Worm (Caenorhabditis elegans) whole organism, young adult: ENCODE measurements around the gene ZK666.2.
A peak's percentile ranks its signal among the peaks of the same experiment; 100 is the strongest.

Experiments
- B0035.1 ChIP-seq: sonication (generic microtip); optimal IDR thresholded peaks from 2 replicates; lab custom pipeline; 2016; ENCODE audit warnings: missing genetic modification characterization, mild to moderate bottlenecking, missing compliant biosample characterization, missing genotype, missing genetic modification reagents
- F10E7.11 ChIP-seq: sonication (generic microtip); optimal IDR thresholded peaks from 2 replicates; lab custom pipeline; 2017; ENCODE audit warnings: mild to moderate bottlenecking, missing genetic modification characterization, moderate library complexity, missing compliant biosample characterization
- F57A8.1 ChIP-seq: fragments of 200-800 bp; sonication (Bioruptor generic); optimal IDR thresholded peaks from 2 replicates; lab custom pipeline; 2018; ENCODE audit warnings: mild to moderate bottlenecking, missing genetic modification characterization, moderate library complexity, missing compliant biosample characterization
- T07F8.4 ChIP-seq: sonication (generic microtip); optimal IDR thresholded peaks from 2 replicates; lab custom pipeline; 2016; ENCODE audit warnings: mild to moderate bottlenecking, missing genetic modification characterization, moderate library complexity, missing compliant biosample characterization
- Y53G8AR.9 ChIP-seq: fragments of 200-800 bp; sonication (Bioruptor generic); conservative IDR thresholded peaks from 2 replicates; pipeline ENCODE4 v1.3.6; 2022; ENCODE audit warnings: missing genetic modification reagents, missing genetic modification characterization, missing compliant biosample characterization
- Y67H2A.10 ChIP-seq: fragments of 200-800 bp; sonication (Bioruptor generic); conservative IDR thresholded peaks from 2 replicates; pipeline ENCODE4 v1.3.6; 2022; ENCODE audit warnings: missing genetic modification reagents, missing genetic modification characterization, missing compliant biosample characterization
- akir-1 ChIP-seq: fragments of 200-800 bp; sonication (Bioruptor generic); optimal IDR thresholded peaks from 2 replicates; lab custom pipeline; 2018; ENCODE audit warnings: mild to moderate bottlenecking, missing genetic modification characterization, moderate library complexity, missing compliant biosample characterization
- attf-3 ChIP-seq: fragments of 200-800 bp; sonication (Bioruptor generic); conservative IDR thresholded peaks from 2 replicates; pipeline ENCODE4 v1.3.6; 2022; ENCODE audit warnings: missing genetic modification reagents, missing genetic modification characterization, missing compliant biosample characterization
- attf-6 ChIP-seq: fragments of 200-800 bp; sonication (Bioruptor generic); IDR thresholded peaks from 2 replicates; pipeline ENCODE4 v1.3.6; 2022; ENCODE audit warnings: missing genetic modification reagents, missing genetic modification characterization, missing compliant biosample characterization
- ccch-3 ChIP-seq: fragments of 200-800 bp; sonication (Bioruptor generic); optimal IDR thresholded peaks from 2 replicates; lab custom pipeline; 2018; ENCODE audit warnings: mild to moderate bottlenecking, missing genetic modification characterization, missing compliant biosample characterization
- cebp-1 ChIP-seq, 2 experiments: fragments of 200-800 bp in 1 of 2; sonication (Bioruptor generic) in 1 of 2; sonication (generic microtip) in 1 of 2; IDR thresholded peaks in 1 of 2; optimal IDR thresholded peaks in 1 of 2; 2 replicates each; pipeline versions ENCODE4 v1.3.6 to Lab custom; 2017 to 2022; ENCODE audit warnings: missing compliant biosample characterization in 2 of 2, missing genetic modification characterization in 2 of 2, mild to moderate bottlenecking in 1 of 2, missing genetic modification reagents in 1 of 2, moderate library complexity in 1 of 2
- cebp-2 ChIP-seq: fragments of 200-800 bp; sonication (Bioruptor generic); IDR thresholded peaks from 2 replicates; pipeline ENCODE4 v1.3.6; 2022; ENCODE audit warnings: missing genetic modification characterization, missing compliant biosample characterization
- ceh-100 ChIP-seq: fragments of 200-800 bp; sonication (Bioruptor generic); IDR thresholded peaks from 2 replicates; pipeline ENCODE4 v1.3.6; 2022; ENCODE audit warnings: missing genetic modification reagents, missing genetic modification characterization, missing compliant biosample characterization
- ceh-27 ChIP-seq: fragments of 200-800 bp; sonication (Bioruptor generic); optimal IDR thresholded peaks from 2 replicates; lab custom pipeline; 2018; ENCODE audit warnings: mild to moderate bottlenecking, missing genetic modification characterization, moderate library complexity, missing compliant biosample characterization
- ceh-40 ChIP-seq: fragments of 200-800 bp; sonication (Bioruptor generic); IDR thresholded peaks from 2 replicates; pipeline ENCODE4 v1.3.6; 2022; ENCODE audit warnings: missing genetic modification characterization, missing compliant biosample characterization
- chd-7 ChIP-seq: sonication (generic microtip); optimal IDR thresholded peaks from 2 replicates; lab custom pipeline; 2016; ENCODE audit warnings: mild to moderate bottlenecking, missing genetic modification characterization, moderate library complexity, missing compliant biosample characterization
- die-1 ChIP-seq: sonication (generic microtip); optimal IDR thresholded peaks from 2 replicates; lab custom pipeline; 2016; ENCODE audit warnings: missing genotype, mild to moderate bottlenecking, missing genetic modification characterization, missing compliant biosample characterization
- dox-1 ChIP-seq: fragments of 200-800 bp; sonication (Bioruptor generic); IDR thresholded peaks from 2 replicates; pipeline ENCODE4 v1.3.6; 2022; ENCODE audit warnings: missing genetic modification reagents, missing genetic modification characterization, missing compliant biosample characterization
- egl-18 ChIP-seq: fragments of 200-800 bp; sonication (Bioruptor generic); IDR thresholded peaks from 2 replicates; pipeline ENCODE4 v1.3.6; 2022; ENCODE audit warnings: missing genetic modification reagents, missing genetic modification characterization, missing compliant biosample characterization
- egl-44 ChIP-seq: fragments of 200-800 bp; sonication (Bioruptor generic); IDR thresholded peaks from 2 replicates; pipeline ENCODE4 v1.3.6; 2022; ENCODE audit warnings: missing genetic modification reagents, missing genetic modification characterization, missing compliant biosample characterization
- egrh-3 ChIP-seq: fragments of 200-800 bp; sonication (Bioruptor generic); IDR thresholded peaks from 2 replicates; pipeline ENCODE4 v1.3.6; 2022; ENCODE audit warnings: missing genetic modification reagents, missing genetic modification characterization, missing compliant biosample characterization
- fkh-3 ChIP-seq: sonication (generic microtip); optimal IDR thresholded peaks from 2 replicates; lab custom pipeline; 2016; ENCODE audit warnings: mild to moderate bottlenecking, missing genetic modification characterization, missing compliant biosample characterization
- hrde-1 ChIP-seq: sonication (generic microtip); optimal IDR thresholded peaks from 2 replicates; lab custom pipeline; 2016; ENCODE audit warnings: missing genetic modification characterization, mild to moderate bottlenecking, missing compliant biosample characterization, moderate library complexity, missing genotype, missing genetic modification reagents, borderline replicate concordance
- hsf-1 ChIP-seq: fragments of 200-800 bp; sonication (Bioruptor generic); IDR thresholded peaks from 2 replicates; pipeline ENCODE4 v1.3.6; 2022; ENCODE audit warnings: missing genetic modification reagents, missing genetic modification characterization, missing compliant biosample characterization
- lag-1 ChIP-seq: fragments of 200-800 bp; sonication (Bioruptor generic); IDR thresholded peaks from 2 replicates; pipeline ENCODE4 v1.3.6; 2022; ENCODE audit warnings: missing genetic modification reagents, missing genetic modification characterization, missing compliant biosample characterization
- madf-8 ChIP-seq: fragments of 200-800 bp; sonication (Bioruptor generic); conservative IDR thresholded peaks from 2 replicates; pipeline ENCODE4 v1.3.6; 2022; ENCODE audit warnings: missing genetic modification reagents, missing genetic modification characterization, missing compliant biosample characterization
- mcd-1 ChIP-seq: fragments of 200-800 bp; sonication (Bioruptor generic); IDR thresholded peaks from 2 replicates; pipeline ENCODE4 v1.3.6; 2022; ENCODE audit warnings: missing genetic modification reagents, missing genetic modification characterization, missing compliant biosample characterization
- mel-28 ChIP-seq: sonication (generic microtip); optimal IDR thresholded peaks from 2 replicates; lab custom pipeline; 2016; ENCODE audit warnings: borderline replicate concordance, mild to moderate bottlenecking, missing genetic modification characterization, missing compliant biosample characterization
- nfya-1 ChIP-seq: sonication (generic microtip); optimal IDR thresholded peaks from 2 replicates; lab custom pipeline; 2017; ENCODE audit warnings: antibody characterized with exemption, missing compliant biosample characterization, missing genetic modification characterization, borderline replicate concordance; ENCODE audit not compliant: insufficient read depth
- nfya-2 ChIP-seq: fragments of 200-800 bp; sonication (Bioruptor generic); IDR thresholded peaks from 2 replicates; pipeline ENCODE4 v1.3.6; 2022; ENCODE audit warnings: missing genetic modification reagents, missing genetic modification characterization, missing compliant biosample characterization
- pbrm-1 ChIP-seq: fragments of 200-800 bp; sonication (Bioruptor generic); IDR thresholded peaks from 2 replicates; pipeline ENCODE4 v1.3.6; 2022; ENCODE audit warnings: missing genetic modification reagents, missing genetic modification characterization, missing compliant biosample characterization
- rec-8 ChIP-seq, 2 experiments: sonication (generic microtip); optimal IDR thresholded peaks; 2 replicates each; lab custom pipeline; 2016; ENCODE audit warnings: mild to moderate bottlenecking in 2 of 2, missing genetic modification characterization in 2 of 2, missing genetic modification reagents in 2 of 2, missing genotype in 2 of 2, missing biosample characterization in 1 of 2, missing compliant biosample characterization in 1 of 2, moderate library complexity in 1 of 2
- repo-1 ChIP-seq: sonication (generic microtip); optimal IDR thresholded peaks from 2 replicates; lab custom pipeline; 2017; ENCODE audit warnings: mild to moderate bottlenecking, missing genetic modification characterization, missing compliant biosample characterization
- snpc-1.1 ChIP-seq: sonication (generic microtip); optimal IDR thresholded peaks from 2 replicates; lab custom pipeline; 2017; ENCODE audit warnings: missing genetic modification characterization, mild to moderate bottlenecking, missing compliant biosample characterization, antibody characterized with exemption, moderate library complexity, missing genotype, missing genetic modification reagents; ENCODE audit not compliant: insufficient read depth
- snpc-4 ChIP-seq, 5 experiments: fragments of 150-350 bp in 1 of 5; sonication (generic microtip) in 4 of 5; optimal IDR thresholded peaks; 2 replicates each; lab custom pipeline; 2014 to 2018; ENCODE audit warnings: missing genetic modification characterization in 5 of 5, missing biosample characterization in 3 of 5, antibody characterized with exemption in 2 of 5, mild to moderate bottlenecking in 2 of 5, missing compliant biosample characterization in 2 of 5, missing genotype in 2 of 5, moderate library complexity in 2 of 5, missing genetic modification reagents in 1 of 5
- somi-1 ChIP-seq: fragments of 200-800 bp; sonication (Bioruptor generic); optimal IDR thresholded peaks from 2 replicates; lab custom pipeline; 2018; ENCODE audit warnings: mild to moderate bottlenecking, missing genetic modification characterization, missing compliant biosample characterization
- sptf-2 ChIP-seq: fragments of 200-800 bp; sonication (Bioruptor generic); optimal IDR thresholded peaks from 2 replicates; lab custom pipeline; 2018; ENCODE audit warnings: mild to moderate bottlenecking, missing genetic modification characterization, missing compliant biosample characterization
- tlf-1 ChIP-seq: fragments of 200-800 bp; sonication (Bioruptor generic); optimal IDR thresholded peaks from 2 replicates; lab custom pipeline; 2018; ENCODE audit warnings: mild to moderate bottlenecking, missing genetic modification characterization, missing compliant biosample characterization
- unc-130 ChIP-seq: sonication (generic microtip); optimal IDR thresholded peaks from 2 replicates; lab custom pipeline; 2016; ENCODE audit warnings: missing genetic modification reagents, missing genetic modification characterization, missing compliant biosample characterization
- unc-62 ChIP-seq: fragments of 150-350 bp; optimal IDR thresholded peaks from 2 replicates; lab custom pipeline; 2014; ENCODE audit warnings: missing biosample characterization, missing genetic modification reagents, missing genetic modification characterization
- xnd-1 ChIP-seq: sonication (generic microtip); optimal IDR thresholded peaks from 2 replicates; lab custom pipeline; 2016; ENCODE audit warnings: missing genotype, missing genetic modification reagents, missing genetic modification characterization, missing compliant biosample characterization
- ztf-22 ChIP-seq: fragments of 200-800 bp; sonication (Bioruptor generic); optimal IDR thresholded peaks from 2 replicates; lab custom pipeline; 2018; ENCODE audit warnings: mild to moderate bottlenecking, missing genetic modification characterization, moderate library complexity, missing compliant biosample characterization
- ztf-25 ChIP-seq: fragments of 200-800 bp; sonication (Bioruptor generic); IDR thresholded peaks from 2 replicates; pipeline ENCODE4 v1.3.6; 2022; ENCODE audit warnings: missing genetic modification reagents, missing genetic modification characterization, missing compliant biosample characterization
- ztf-26 ChIP-seq: sonication (generic microtip); optimal IDR thresholded peaks from 2 replicates; lab custom pipeline; 2017; ENCODE audit warnings: missing genetic modification characterization, missing compliant biosample characterization
- ztf-28 ChIP-seq: fragments of 200-800 bp; sonication (Bioruptor generic); IDR thresholded peaks from 2 replicates; pipeline ENCODE4 v1.3.6; 2022; ENCODE audit warnings: missing genetic modification reagents, missing genetic modification characterization, missing compliant biosample characterization
- ztf-6 ChIP-seq: fragments of 200-800 bp; sonication (Bioruptor generic); IDR thresholded peaks from 2 replicates; pipeline ENCODE4 v1.3.6; 2022; ENCODE audit warnings: missing genetic modification reagents, missing genetic modification characterization, missing compliant biosample characterization

Gene ZK666.2

DNA sequence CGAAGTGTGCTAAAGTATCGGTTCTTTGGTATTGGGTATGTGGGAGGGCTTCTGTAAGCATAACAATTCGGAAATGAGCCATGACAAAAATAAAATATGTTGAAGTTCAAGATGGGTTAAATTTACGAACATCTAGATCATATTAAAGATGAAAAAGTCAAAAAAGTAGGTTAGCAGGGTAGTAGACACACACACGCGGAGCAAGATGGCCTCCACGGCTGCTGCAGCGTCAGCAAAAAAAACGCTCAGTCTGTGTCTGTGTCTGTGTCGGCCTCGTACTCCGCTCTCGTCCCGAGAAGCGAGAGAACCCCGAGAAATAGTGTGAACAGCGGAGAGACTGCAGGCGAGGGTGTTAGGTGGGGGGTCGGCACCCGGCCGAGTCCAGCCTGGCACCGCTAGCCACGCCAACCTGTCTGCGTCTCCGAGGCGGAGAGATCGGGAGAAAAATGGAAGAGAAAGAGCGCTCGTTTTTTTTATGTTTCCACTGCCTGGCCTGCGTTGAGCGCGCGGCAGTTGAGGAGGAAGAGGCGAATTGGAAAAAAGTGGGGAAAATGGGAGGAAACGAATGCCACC lies 30.9 kb upstream of the ZK666.2 start, which contains the start of gene myrf-1 (continued):
- TF ChIP-seq mcd-1 (GFP tag; lab: Robert Waterston, UW) (peak; percentile 81), attf-6 (GFP tag; lab: Robert Waterston, UW) (no peak), rec-8 (tag; optimal IDR thresholded peaks at IDR 0.05; lab: Kevin White, UChicago) (no peak), F57A8.1 (GFP tag; lab: Kevin White, UChicago) (peak; percentile 5), ceh-27 (peak; percentile 74), ceh-40 (GFP tag; lab: Robert Waterston, UW) (no peak), cebp-1 (GFP tag; IDR thresholded peaks at IDR 0.05; lab: Robert Waterston, UW) (peak; percentile 25; the same call in 1 of the 2 replicates), cebp-1 (tag; optimal IDR thresholded peaks at IDR 0.05; lab: Kevin White, UChicago) (peak; percentile 84), akir-1 (GFP tag; lab: Kevin White, UChicago) (peak; percentile 21), Y67H2A.10 (no peak; the same call in 1 of the 2 replicates), pbrm-1 (GFP tag; lab: Robert Waterston, UW) (peak; percentile 69; the same call in 1 of the 2 replicates), hsf-1 (no peak), cebp-2 (GFP tag; lab: Robert Waterston, UW) (no peak), sptf-2 (GFP tag; lab: Kevin White, UChicago) (peak; percentile 71), ztf-25 (GFP tag; lab: Robert Waterston, UW) (no peak), unc-130 (GFP tag; lab: Kevin White, UChicago) (no peak), dox-1 (GFP tag; lab: Robert Waterston, UW) (peak; percentile 90), fkh-3 (tag; lab: Kevin White, UChicago) (no peak), madf-8 (GFP tag; lab: Robert Waterston, UW) (no peak), F10E7.11 (tag; lab: Kevin White, UChicago) (no peak), mel-28 (tag; lab: Kevin White, UChicago) (no peak), snpc-4 (GFP tag; optimal IDR thresholded peaks at IDR 0.05; lab: Kevin White, UChicago) (no peak), snpc-4 (tag; optimal IDR thresholded peaks at IDR 0.05; lab: Kevin White, UChicago) (peak in 1 of 4 experiments; percentile 35), chd-7 (peak; percentile 79), T07F8.4 (tag; lab: Kevin White, UChicago) (no peak), unc-62 (GFP tag; lab: Kevin White, UChicago) (no peak), Y53G8AR.9 (GFP tag; lab: Robert Waterston, UW) (no peak), B0035.1 (tag; lab: Kevin White, UChicago) (no peak), attf-3 (GFP tag; lab: Robert Waterston, UW) (0 out of 2 replicates have a peak, but pooled peaks have one; percentile 17), lag-1 (GFP tag; lab: Robert Waterston, UW) (no peak), egl-44 (GFP tag; lab: Robert Waterston, UW) (no peak; the same call in 1 of the 2 replicates), die-1 (peak; percentile 62), egrh-3 (peak; percentile 97), nfya-1 (no peak), tlf-1 (GFP tag; lab: Kevin White, UChicago) (no peak), ceh-100 (GFP tag; lab: Robert Waterston, UW) (no peak), ztf-22 (GFP tag; lab: Kevin White, UChicago) (no peak), hrde-1 (no peak), somi-1 (GFP tag; lab: Kevin White, UChicago) (peak; percentile 75), egl-18 (no peak), repo-1 (peak; percentile 47), snpc-1.1 (tag; lab: Kevin White, UChicago) (no peak), nfya-2 (GFP tag; lab: Robert Waterston, UW) (no peak), ztf-28 (GFP tag; lab: Robert Waterston, UW) (no peak), xnd-1 (tag; lab: Kevin White, UChicago) (no peak), ztf-6 (GFP tag; lab: Robert Waterston, UW) (no peak), ztf-26 (tag; lab: Kevin White, UChicago) (peak; percentile 33), ccch-3 (no peak)
